Fruit fly (Drosophila melanogaster) whole organism, pupa: Measurements from ENCODE around the gene RpL30.

Experiments used
- CG15710 ChIP-seq: fragments of 200-800 bp; sonication (Bioruptor generic); optimal IDR thresholded peaks from 2 replicates; lab custom pipeline; 2018; ENCODE audit warnings: missing biosample characterization, mild to moderate bottlenecking, missing genetic modification characterization, moderate library complexity
- CG32121 ChIP-seq: fragments of 200-800 bp; sonication (Bioruptor generic); IDR thresholded peaks from 2 replicates; pipeline ENCODE4 v1.3.6; 2022; ENCODE audit warnings: missing biosample characterization, missing genetic modification characterization
- CG34367 ChIP-seq: fragments of 200-800 bp; sonication (Bioruptor generic); optimal IDR thresholded peaks from 2 replicates; lab custom pipeline; 2018; ENCODE audit warnings: missing biosample characterization, mild to moderate bottlenecking, missing genetic modification characterization
- Pif1A ChIP-seq: fragments of 200-800 bp; sonication (Bioruptor generic); optimal IDR thresholded peaks from 3 replicates; lab custom pipeline; 2016; ENCODE audit warnings: missing biosample characterization, missing genetic modification characterization
- Pif1B ChIP-seq: fragments of 200-800 bp; sonication (Bioruptor generic); optimal IDR thresholded peaks from 3 replicates; lab custom pipeline; 2016; ENCODE audit warnings: missing biosample characterization, missing genetic modification characterization
- fd96Ca ChIP-seq: fragments of 200-800 bp; sonication (Bioruptor generic); IDR thresholded peaks from 3 replicates; pipeline ENCODE4 v1.3.6; 2022; ENCODE audit warnings: missing biosample characterization, missing genetic modification characterization

DNA sequence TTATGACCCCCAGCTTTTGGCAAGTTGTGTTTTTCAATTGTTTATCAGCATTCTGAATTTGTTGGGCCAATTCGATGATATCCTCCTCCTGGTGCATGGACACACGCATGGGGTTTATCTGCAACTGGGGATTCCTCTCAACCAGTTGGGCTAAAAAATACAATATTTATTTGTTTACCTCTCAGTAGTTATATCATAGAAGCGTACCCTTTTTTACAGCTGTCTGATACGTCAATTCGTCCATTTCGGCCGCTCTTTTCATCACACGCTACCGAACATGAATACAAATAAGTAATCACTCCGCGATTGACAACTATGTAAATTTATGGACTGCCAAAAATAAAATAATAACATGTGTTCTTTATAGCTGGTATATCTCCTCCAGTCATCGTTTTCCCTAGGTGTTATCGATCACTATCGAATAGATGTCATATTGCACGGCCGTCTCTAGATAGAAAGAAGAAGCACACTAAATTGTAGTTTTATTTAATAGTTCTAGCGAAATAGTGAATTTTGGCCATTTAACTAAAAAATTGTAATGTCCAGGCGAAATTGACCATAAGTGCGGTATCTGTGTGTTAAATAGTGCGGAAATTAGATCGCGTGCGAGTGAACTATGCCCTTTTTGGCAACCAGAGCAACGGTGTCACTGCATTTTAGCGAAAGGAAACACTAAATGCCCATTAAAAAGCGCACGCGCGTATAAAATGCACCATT lies 25.3 kb upstream of the RpL30 start, which contains the start of the genes mib2 and CG31800:
- TF ChIP-seq fd96Ca (no peak), Pif1B (GFP tag; lab: Kevin White, UChicago) (no peak), CG34367 (tag; lab: Kevin White, UChicago) (no peak), CG15710 (tag; lab: Kevin White, UChicago) (no peak), CG32121 (GFP tag; lab: Robert Waterston, UW) (no peak), Pif1A (GFP tag; lab: Kevin White, UChicago) (no peak)
